Worm (Caenorhabditis elegans) whole organism, L4/young adult: Measurements from ENCODE around the gene Y32B12B.4.

Source experiments
- W03F9.2 ChIP-seq: fragments of 150-350 bp; optimal IDR thresholded peaks from 2 replicates; lab custom pipeline; 2014; ENCODE audit warnings: missing biosample characterization, missing genetic modification characterization
- dao-5 ChIP-seq: sonication (generic microtip); optimal IDR thresholded peaks from 2 replicates; lab custom pipeline; 2016; ENCODE audit warnings: missing genotype, missing genetic modification characterization, moderate library complexity, missing compliant biosample characterization
- him-1 ChIP-seq: sonication (generic microtip); optimal IDR thresholded peaks from 2 replicates; lab custom pipeline; 2016; ENCODE audit warnings: missing genotype, missing genetic modification reagents, missing genetic modification characterization, missing compliant biosample characterization

DNA sequence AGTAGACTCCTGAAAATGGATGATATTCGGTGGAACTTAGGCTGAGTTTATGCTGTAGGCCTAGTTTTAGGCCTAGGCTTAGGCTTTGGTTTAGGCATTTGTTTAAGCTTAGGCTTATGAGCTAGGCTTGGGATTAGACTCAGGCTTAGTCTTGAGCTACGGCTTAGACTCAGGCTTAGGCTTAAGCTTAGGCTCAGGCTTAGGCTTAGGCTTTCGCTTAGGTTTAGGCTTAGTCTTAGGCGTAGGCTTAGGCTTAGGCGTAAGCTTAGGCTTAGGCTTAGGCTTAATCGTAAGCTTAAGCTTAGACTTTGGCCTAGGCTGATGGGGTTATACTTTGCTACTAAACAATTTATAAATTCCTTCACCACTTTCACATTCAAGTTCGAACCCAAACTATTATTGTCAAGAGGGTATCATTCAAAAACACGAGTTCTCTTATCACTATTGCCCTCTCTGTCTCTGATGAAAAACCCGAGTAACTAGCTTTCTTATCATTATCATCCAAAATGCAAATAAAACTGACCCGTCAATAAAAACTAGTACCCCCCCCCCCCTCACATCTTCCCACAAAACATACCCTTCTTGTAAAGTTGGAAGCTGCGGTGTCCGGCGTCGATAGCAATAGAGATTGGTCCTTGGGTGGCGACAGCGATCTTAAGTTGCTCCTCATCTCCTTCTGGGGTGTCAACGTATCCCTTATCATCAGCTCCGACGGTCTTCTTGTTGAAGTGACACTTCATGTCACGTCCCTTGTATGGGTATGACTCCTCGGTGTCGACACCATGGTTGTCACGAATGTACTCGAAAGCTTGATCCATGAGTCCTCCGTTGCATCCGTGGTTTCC, 40.0 kb downstream of the Y32B12B.4 start:
- TF ChIP-seq W03F9.2 (tag; lab: Kevin White, UChicago) (no peak), dao-5 (no peak), him-1 (tag; lab: Kevin White, UChicago) (no peak)
